Fruit fly (Drosophila melanogaster) whole organism, embryonic: ENCODE measurements around the gene CG32544.

Experiments
- Atf-2 ChIP-seq: fragments of 200-800 bp; sonication (Bioruptor generic); optimal IDR thresholded peaks from 2 replicates; lab custom pipeline; 2016; ENCODE audit warnings: missing biosample characterization, missing genetic modification characterization
- Bgb ChIP-seq: fragments of 200-800 bp; sonication (Bioruptor generic); IDR thresholded peaks from 2 replicates; pipeline ENCODE4 v1.3.6; 2022; ENCODE audit warnings: missing biosample characterization, missing genetic modification characterization; ENCODE audit not compliant: partially characterized antibody
- CG10209 ChIP-seq: fragments of 200-800 bp; sonication (Bioruptor generic); optimal IDR thresholded peaks from 3 replicates; lab custom pipeline; 2017; ENCODE audit warnings: missing biosample characterization, mild to moderate bottlenecking, missing genetic modification characterization, missing genetic modification reagents
- CG10321 ChIP-seq: fragments of 200-800 bp; sonication (Bioruptor generic); IDR thresholded peaks from 2 replicates; pipeline ENCODE4 v1.3.6; 2022; ENCODE audit warnings: missing biosample characterization, missing genetic modification characterization
- CG10979 ChIP-seq: fragments of 200-800 bp; sonication (Bioruptor generic); optimal IDR thresholded peaks from 2 replicates; lab custom pipeline; 2018; ENCODE audit warnings: missing biosample characterization, mild to moderate bottlenecking, missing genetic modification characterization, moderate library complexity
- CG15696 ChIP-seq: fragments of 200-800 bp; sonication (Bioruptor generic); optimal IDR thresholded peaks from 2 replicates; lab custom pipeline; 2019; ENCODE audit warnings: missing biosample characterization, mild to moderate bottlenecking, missing genetic modification characterization, moderate library complexity
- CG1602 ChIP-seq: fragments of 200-800 bp; sonication (Bioruptor generic); optimal IDR thresholded peaks from 3 replicates; lab custom pipeline; 2016; ENCODE audit warnings: missing biosample characterization, missing genetic modification characterization
- CG16779 ChIP-seq: fragments of 200-800 bp; sonication (Bioruptor generic); IDR thresholded peaks from 2 replicates; pipeline ENCODE4 v1.3.6; 2022; ENCODE audit warnings: missing biosample characterization, missing genetic modification characterization
- CG16815 ChIP-seq: fragments of 200-800 bp; sonication (Bioruptor generic); optimal IDR thresholded peaks from 3 replicates; lab custom pipeline; 2017; ENCODE audit warnings: missing biosample characterization, mild to moderate bottlenecking, missing genetic modification characterization
- CG16863 ChIP-seq: fragments of 200-800 bp; sonication (Bioruptor generic); optimal IDR thresholded peaks from 3 replicates; lab custom pipeline; 2016; ENCODE audit warnings: missing biosample characterization, missing genetic modification characterization
- CG17328 ChIP-seq: fragments of 200-800 bp; sonication (Bioruptor generic); IDR thresholded peaks from 2 replicates; pipeline ENCODE4 v1.3.6; 2022; ENCODE audit warnings: missing biosample characterization, missing genetic modification characterization
- CG17568 ChIP-seq: fragments of 200-800 bp; sonication (Bioruptor generic); optimal IDR thresholded peaks from 2 replicates; lab custom pipeline; 2018; ENCODE audit warnings: missing biosample characterization, mild to moderate bottlenecking, missing genetic modification characterization, moderate library complexity
- CG17912 ChIP-seq: fragments of 200-800 bp; sonication (Bioruptor generic); optimal IDR thresholded peaks from 2 replicates; lab custom pipeline; 2018; ENCODE audit warnings: missing biosample characterization, mild to moderate bottlenecking, missing genetic modification characterization
- CG1792 ChIP-seq: fragments of 200-800 bp; sonication (Bioruptor generic); optimal IDR thresholded peaks from 2 replicates; lab custom pipeline; 2016; ENCODE audit warnings: missing biosample characterization, missing genetic modification characterization
- CG1832 ChIP-seq: fragments of 200-800 bp; sonication (Bioruptor generic); optimal IDR thresholded peaks from 2 replicates; lab custom pipeline; 2017; ENCODE audit warnings: missing biosample characterization, mild to moderate bottlenecking, missing genetic modification characterization, inconsistent platforms
- CG18619 ChIP-seq: fragments of 200-800 bp; sonication (Bioruptor generic); optimal IDR thresholded peaks from 3 replicates; lab custom pipeline; 2017; ENCODE audit warnings: missing biosample characterization, mild to moderate bottlenecking, missing genetic modification characterization
- CG2202 ChIP-seq: fragments of 200-800 bp; sonication (Bioruptor generic); optimal IDR thresholded peaks from 2 replicates; lab custom pipeline; 2018; ENCODE audit warnings: missing biosample characterization, mild to moderate bottlenecking, missing genetic modification characterization
- CG2678 ChIP-seq: fragments of 200-800 bp; sonication (Bioruptor generic); optimal IDR thresholded peaks from 3 replicates; lab custom pipeline; 2019; ENCODE audit warnings: missing biosample characterization, mild to moderate bottlenecking, missing genetic modification characterization, moderate library complexity
- CG2712 ChIP-seq: fragments of 200-800 bp; optimal IDR thresholded peaks from 3 replicates; lab custom pipeline; 2019; ENCODE audit warnings: missing biosample characterization, mild to moderate bottlenecking, missing genetic modification characterization, moderate library complexity
- CG30431 ChIP-seq: fragments of 200-800 bp; sonication (Bioruptor generic); optimal IDR thresholded peaks from 2 replicates; lab custom pipeline; 2017; ENCODE audit warnings: missing biosample characterization, missing genetic modification characterization
- CG42726 ChIP-seq: fragments of 200-800 bp; sonication (Bioruptor generic); IDR thresholded peaks from 2 replicates; pipeline ENCODE4 v1.3.6; 2022; ENCODE audit warnings: missing biosample characterization, missing genetic modification characterization; ENCODE audit not compliant: partially characterized antibody
- CG6654 ChIP-seq: fragments of 200-800 bp; sonication (Bioruptor generic); optimal IDR thresholded peaks from 2 replicates; lab custom pipeline; 2017; ENCODE audit warnings: missing biosample characterization, mild to moderate bottlenecking, missing genetic modification characterization
- CG6765 ChIP-seq: fragments of 200-800 bp; sonication (Bioruptor generic); optimal IDR thresholded peaks from 3 replicates; lab custom pipeline; 2017; ENCODE audit warnings: missing biosample characterization, mild to moderate bottlenecking, missing genetic modification characterization
- CG6813 ChIP-seq: fragments of 200-800 bp; sonication (Bioruptor generic); optimal IDR thresholded peaks from 2 replicates; lab custom pipeline; 2017; ENCODE audit warnings: missing biosample characterization, missing genetic modification characterization, mild to moderate bottlenecking, moderate library complexity, missing genetic modification reagents
- CG7271 ChIP-seq: fragments of 200-800 bp; sonication (Bioruptor generic); optimal IDR thresholded peaks from 2 replicates; lab custom pipeline; 2018; ENCODE audit warnings: missing biosample characterization, mild to moderate bottlenecking, missing genetic modification characterization, moderate library complexity
- CG7357 ChIP-seq: fragments of 200-800 bp; sonication (Bioruptor generic); IDR thresholded peaks from 3 replicates; pipeline ENCODE4 v1.3.6; 2022; ENCODE audit warnings: missing biosample characterization, missing genetic modification characterization
- CG9215 ChIP-seq: fragments of 200-800 bp; sonication (Bioruptor generic); IDR thresholded peaks from 2 replicates; pipeline ENCODE4 v1.3.6; 2022; ENCODE audit warnings: missing biosample characterization, missing genetic modification characterization
- D ChIP-seq, 2 experiments: fragments of 200-800 bp in 1 of 2; fragments of >200 bp in 1 of 2; sonication (Bioruptor generic) in 1 of 2; optimal IDR thresholded peaks; 2 replicates in 1 of 2; 3 replicates in 1 of 2; lab custom pipeline; 2017; ENCODE audit warnings: mild to moderate bottlenecking in 1 of 2, missing biosample characterization in 1 of 2, missing genetic modification characterization in 1 of 2, missing genetic modification reagents in 1 of 2
- Dref ChIP-seq: fragments of 200-800 bp; sonication (Bioruptor generic); IDR thresholded peaks from 2 replicates; pipeline ENCODE4 v1.3.6; 2022; ENCODE audit warnings: missing biosample characterization, missing genetic modification characterization
- Fer1 ChIP-seq: fragments of 200-800 bp; sonication (Bioruptor generic); optimal IDR thresholded peaks from 2 replicates; lab custom pipeline; 2017; ENCODE audit warnings: missing biosample characterization, mild to moderate bottlenecking, missing genetic modification characterization
- HmgZ ChIP-seq: fragments of 200-800 bp; sonication (Bioruptor generic); optimal IDR thresholded peaks from 2 replicates; lab custom pipeline; 2018; ENCODE audit warnings: missing biosample characterization, mild to moderate bottlenecking, missing genetic modification characterization
- NC2α ChIP-seq: fragments of 200-800 bp; sonication (Bioruptor generic); optimal IDR thresholded peaks from 2 replicates; lab custom pipeline; 2016; ENCODE audit warnings: missing biosample characterization, missing genetic modification characterization
- Oaz ChIP-seq: fragments of 200-800 bp; sonication (Bioruptor generic); IDR thresholded peaks from 2 replicates; pipeline ENCODE4 v1.3.6; 2022; ENCODE audit warnings: missing biosample characterization, missing genetic modification characterization
- Side ChIP-seq: fragments of 200-800 bp; sonication (Bioruptor generic); optimal IDR thresholded peaks from 2 replicates; lab custom pipeline; 2016; ENCODE audit warnings: missing biosample characterization, missing genetic modification characterization
- Taf1 ChIP-seq: fragments of 200-800 bp; sonication (Bioruptor generic); IDR thresholded peaks from 2 replicates; pipeline ENCODE4 v1.3.6; 2022; ENCODE audit warnings: missing biosample characterization, missing genetic modification characterization
- az2 ChIP-seq: fragments of 200-800 bp; sonication (Bioruptor generic); optimal IDR thresholded peaks from 3 replicates; lab custom pipeline; 2016; ENCODE audit warnings: missing biosample characterization, missing genetic modification characterization
- croc ChIP-seq: fragments of 200-800 bp; sonication (Bioruptor generic); conservative IDR thresholded peaks from 3 replicates; pipeline ENCODE4 v1.3.6; 2022; ENCODE audit warnings: missing biosample characterization, missing genetic modification characterization
- jumu ChIP-seq: fragments of 200-800 bp; sonication (Bioruptor generic); optimal IDR thresholded peaks from 3 replicates; lab custom pipeline; 2016; ENCODE audit warnings: missing biosample characterization, missing genetic modification characterization
- oc ChIP-seq: fragments of 200-800 bp; sonication (Bioruptor generic); optimal IDR thresholded peaks from 2 replicates; lab custom pipeline; 2018; ENCODE audit warnings: missing biosample characterization, mild to moderate bottlenecking, missing genetic modification characterization, moderate library complexity
- org-1 ChIP-seq: fragments of 200-800 bp; sonication (Bioruptor generic); optimal IDR thresholded peaks from 2 replicates; lab custom pipeline; 2017; ENCODE audit warnings: missing biosample characterization, missing genetic modification characterization
- phol ChIP-seq: fragments of 200-800 bp; sonication (Bioruptor generic); optimal IDR thresholded peaks from 3 replicates; lab custom pipeline; 2018; ENCODE audit warnings: missing biosample characterization, mild to moderate bottlenecking, missing genetic modification characterization, moderate library complexity
- repo ChIP-seq: fragments of 200-800 bp; sonication (Bioruptor generic); optimal IDR thresholded peaks from 2 replicates; lab custom pipeline; 2016; ENCODE audit warnings: missing biosample characterization, missing genetic modification characterization
- sc ChIP-seq, 3 experiments: fragments of >200 bp in 2 of 3; fragments of 200-800 bp in 1 of 3; sonication (Bioruptor generic) in 1 of 3; optimal IDR thresholded peaks; 2 replicates in 2 of 3; 3 replicates in 1 of 3; lab custom pipeline; 2017; ENCODE audit warnings: mild to moderate bottlenecking in 1 of 3, missing biosample characterization in 1 of 3, missing genetic modification characterization in 1 of 3, missing genetic modification reagents in 1 of 3
- sd ChIP-seq: fragments of 200-800 bp; sonication (Bioruptor generic); optimal IDR thresholded peaks from 3 replicates; lab custom pipeline; 2018; ENCODE audit warnings: missing biosample characterization, mild to moderate bottlenecking, missing genetic modification characterization, moderate library complexity
- sens ChIP-seq: fragments of 200-800 bp; sonication (Bioruptor generic); peaks from one replicate; lab custom pipeline; 2016; ENCODE audit warnings: missing biosample characterization, missing genetic modification characterization
- shn ChIP-seq: fragments of 200-800 bp; sonication (Bioruptor generic); optimal IDR thresholded peaks from 3 replicates; lab custom pipeline; 2016; ENCODE audit warnings: missing biosample characterization, missing genetic modification characterization
- tgo ChIP-seq: fragments of 200-800 bp; sonication (Bioruptor generic); IDR thresholded peaks from 3 replicates; pipeline ENCODE4 v1.3.6; 2022; ENCODE audit warnings: missing biosample characterization, missing genetic modification characterization
- wdn ChIP-seq: fragments of 200-800 bp; sonication (Bioruptor generic); IDR thresholded peaks from 2 replicates; pipeline ENCODE4 v1.3.6; 2022; ENCODE audit warnings: missing biosample characterization, missing genetic modification characterization
- yki ChIP-seq: fragments of >200 bp; optimal IDR thresholded peaks from 3 replicates; lab custom pipeline; 2018

The CG32544 gene

DNA sequence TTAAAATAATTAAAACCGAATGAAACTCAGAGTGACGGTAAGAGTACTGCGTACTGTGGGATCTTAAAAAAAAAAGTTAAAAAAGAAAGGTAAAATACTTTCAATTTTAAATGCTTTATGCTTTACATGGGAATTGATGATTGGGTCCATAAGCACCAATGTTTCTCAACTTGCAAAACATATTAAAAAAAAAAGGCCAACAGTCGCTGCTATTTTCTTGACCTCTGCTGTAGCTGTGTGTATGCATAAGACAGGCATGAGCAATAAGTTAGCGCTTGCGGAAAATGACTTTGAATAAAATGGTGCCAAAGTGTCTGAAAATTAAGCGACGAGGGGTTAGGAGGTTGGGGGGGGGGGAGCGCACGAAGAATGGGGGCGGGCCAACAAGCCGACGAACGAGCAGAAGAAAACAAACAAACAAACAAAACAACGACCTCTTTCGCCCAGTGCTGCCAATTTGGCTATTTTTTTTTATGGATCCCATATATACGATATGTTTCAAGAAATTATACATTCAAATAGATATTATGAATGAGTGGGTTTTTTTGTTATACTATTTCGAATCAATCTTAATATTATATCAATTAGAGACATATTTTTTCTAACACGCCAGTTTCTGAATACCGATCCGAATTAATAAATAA lies 9.5 kb downstream of the CG32544 start (continued):
- no peak for TF ChIP-seq NC2α (GFP tag; lab: Kevin White, UChicago)
- peak; percentile 13 for TF ChIP-seq CG15696 (tag; lab: Kevin White, UChicago)
- TF ChIP-seq CG2202 (tag; lab: Kevin White, UChicago): no peak
- peak; percentile 93 for TF ChIP-seq sens (GFP tag; lab: Kevin White, UChicago)
- no peak for TF ChIP-seq CG7271 (tag; lab: Kevin White, UChicago)
- TF ChIP-seq HmgZ (tag; lab: Kevin White, UChicago): no peak
- TF ChIP-seq CG6813 (GFP tag; lab: Kevin White, UChicago): peak; percentile 31
- TF ChIP-seq Oaz (GFP tag; lab: Robert Waterston, UW): peak; percentile 61
- TF ChIP-seq az2 (GFP tag; lab: Kevin White, UChicago): peak; percentile 31
- TF ChIP-seq wdn (GFP tag; lab: Robert Waterston, UW): 0 out of 2 replicates have a peak, but pooled peaks have one; percentile 25
- no peak for TF ChIP-seq CG16815
- TF ChIP-seq oc: no peak
- TF ChIP-seq Side (GFP tag; lab: Kevin White, UChicago): peak; percentile 26
- TF ChIP-seq CG17912 (GFP tag; lab: Kevin White, UChicago): no peak
- no peak for TF ChIP-seq Taf1 (GFP tag; lab: Robert Waterston, UW)
- peak; percentile 64 for TF ChIP-seq CG2678 (tag; lab: Kevin White, UChicago)
- no peak for TF ChIP-seq CG17568 (GFP tag; lab: Kevin White, UChicago)
- peak; percentile 14 for TF ChIP-seq CG6654 (GFP tag; lab: Kevin White, UChicago)
- peak; percentile 27; the same call in 1 of the 2 replicates for TF ChIP-seq CG9215 (GFP tag; lab: Robert Waterston, UW)
- TF ChIP-seq tgo: peak; percentile 66
- peak; percentile 32 for TF ChIP-seq CG10979 (tag; lab: Kevin White, UChicago)
- peak; percentile 13 for TF ChIP-seq CG1792 (GFP tag; lab: Kevin White, UChicago)
- peak; percentile 37 for TF ChIP-seq CG18619 (GFP tag; lab: Kevin White, UChicago)
- no peak for TF ChIP-seq CG1832
- no peak for TF ChIP-seq shn (GFP tag; lab: Kevin White, UChicago)
- no peak for TF ChIP-seq Bgb (GFP tag; lab: Robert Waterston, UW)
- TF ChIP-seq sd (tag; lab: Kevin White, UChicago): no peak
- TF ChIP-seq D (optimal IDR thresholded peaks at IDR 0.05; lab: Kevin White, UChicago): no peak
- peak; percentile 39 for TF ChIP-seq D (GFP tag; optimal IDR thresholded peaks at IDR 0.05; lab: Kevin White, UChicago)
- peak; percentile 12 for TF ChIP-seq jumu (GFP tag; lab: Kevin White, UChicago)
- no peak for TF ChIP-seq CG42726 (GFP tag; lab: Robert Waterston, UW)
- TF ChIP-seq CG10321 (GFP tag; lab: Robert Waterston, UW): no peak
- TF ChIP-seq repo (GFP tag; lab: Kevin White, UChicago): no peak
- TF ChIP-seq CG16779: no peak
- no peak for TF ChIP-seq Atf-2 (GFP tag; lab: Kevin White, UChicago)
- TF ChIP-seq Dref: no peak
- TF ChIP-seq CG17328 (GFP tag; lab: Robert Waterston, UW): peak; percentile 50; the same call in 1 of the 2 replicates
- TF ChIP-seq phol (tag; lab: Kevin White, UChicago): peak; percentile 53
- TF ChIP-seq yki: no peak
- peak; percentile 27 for TF ChIP-seq Fer1 (GFP tag; lab: Kevin White, UChicago)
- TF ChIP-seq CG16863: peak; percentile 27
- peak; percentile 26 for TF ChIP-seq CG1602
- TF ChIP-seq CG30431 (GFP tag; lab: Kevin White, UChicago): peak; percentile 11
- TF ChIP-seq org-1: peak; percentile 3
- peak; percentile 48 for TF ChIP-seq CG10209 (GFP tag; lab: Kevin White, UChicago)
- TF ChIP-seq CG6765 (GFP tag; lab: Kevin White, UChicago): no peak
- TF ChIP-seq CG2712 (tag; lab: Kevin White, UChicago): peak; percentile 18
- TF ChIP-seq croc (GFP tag; lab: Robert Waterston, UW): no peak
- TF ChIP-seq sc (optimal IDR thresholded peaks at IDR 0.05; lab: Kevin White, UChicago): no peak
- TF ChIP-seq sc (GFP tag; optimal IDR thresholded peaks at IDR 0.05; lab: Kevin White, UChicago): no peak
- TF ChIP-seq CG7357 (GFP tag; lab: Robert Waterston, UW): 0 out of 3 replicates have a peak, but pooled peaks have one; percentile 26
